Worm (Caenorhabditis elegans): ENCODE data around the gene F53A3.1.

F53A3.1 gene

DNA sequence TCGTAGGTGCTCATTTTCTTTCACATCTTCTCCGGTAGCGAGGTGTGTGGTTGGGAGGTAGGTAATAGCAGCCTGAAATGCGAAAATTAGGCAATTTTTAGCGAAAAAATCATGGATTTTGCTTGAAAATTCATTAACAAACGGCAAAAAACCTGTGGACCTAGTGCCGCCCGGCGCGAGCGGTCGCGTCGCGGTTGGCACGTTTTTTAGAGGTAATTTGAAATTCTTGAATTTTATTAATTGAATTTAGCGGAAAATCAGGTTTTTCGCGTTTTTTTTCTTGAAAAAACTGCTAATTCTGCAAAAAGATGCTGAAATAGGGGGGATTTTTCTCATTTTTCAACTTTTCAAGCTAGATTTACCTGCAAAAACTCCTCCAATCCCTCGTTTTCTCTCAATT lies 5.9 kb upstream of the F53A3.1 start:
- TF ChIP-seq aly-2 (tag; optimal IDR thresholded peaks at IDR 0.05) (no peak), unc-39 (tag; optimal IDR thresholded peaks at IDR 0.05) (no peak), unc-55 (GFP tag; optimal IDR thresholded peaks at IDR 0.05) (no peak), sem-4 (tag; optimal IDR thresholded peaks at IDR 0.05) (no peak), nhr-10 (tag; optimal IDR thresholded peaks at IDR 0.05) (no peak), lsy-2 (tag; optimal IDR thresholded peaks at IDR 0.05) (no peak), Y55F3AM.14 (GFP tag; optimal IDR thresholded peaks at IDR 0.05) (no peak), blmp-1 (tag; optimal IDR thresholded peaks at IDR 0.05; ENCODE audit: insufficient read depth) (no peak), zag-1 (tag; optimal IDR thresholded peaks at IDR 0.05) (no peak), lin-39 (tag; optimal IDR thresholded peaks at IDR 0.05) (no peak), C34F6.9 (tag; optimal IDR thresholded peaks at IDR 0.05) (no peak), nhr-6 (tag; optimal IDR thresholded peaks at IDR 0.05) (no peak), unc-62 (GFP tag; optimal IDR thresholded peaks at IDR 0.05) (no peak), peb-1 (tag; optimal IDR thresholded peaks at IDR 0.05) (no peak)

DNA sequence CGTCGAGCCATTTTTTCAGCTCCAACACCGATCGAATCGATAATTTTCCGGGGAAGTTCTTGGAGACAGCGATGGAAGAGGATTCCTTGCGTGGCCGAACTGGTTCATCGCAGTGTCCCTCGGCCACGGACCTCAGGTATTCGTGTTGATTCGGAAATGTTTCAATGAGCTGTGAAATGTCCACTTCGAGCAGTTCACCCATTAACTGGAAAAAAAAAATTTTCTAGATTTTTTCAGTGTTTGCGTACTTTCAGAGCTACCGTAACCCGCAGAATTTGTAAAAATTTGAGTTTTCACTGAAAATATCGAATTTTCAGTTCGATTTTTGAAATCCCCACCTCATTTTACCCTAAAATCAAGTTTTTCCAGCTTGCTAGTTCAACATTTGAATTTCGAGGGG lies 4.4 kb upstream of the F53A3.1 start:
- TF ChIP-seq unc-62 (GFP tag; optimal IDR thresholded peaks at IDR 0.05), result no peak
- no peak for TF ChIP-seq dmd-4 (tag; optimal IDR thresholded peaks at IDR 0.05)
- no peak for TF ChIP-seq zag-1 (tag; optimal IDR thresholded peaks at IDR 0.05)
- TF ChIP-seq mab-5 (tag; optimal IDR thresholded peaks at IDR 0.05), result no peak
- TF ChIP-seq ZK546.5 (tag; optimal IDR thresholded peaks at IDR 0.05), result no peak
- TF ChIP-seq nhr-129 (tag; optimal IDR thresholded peaks at IDR 0.05), result no peak
- no peak for TF ChIP-seq gmeb-1 (tag; optimal IDR thresholded peaks at IDR 0.05)

DNA sequence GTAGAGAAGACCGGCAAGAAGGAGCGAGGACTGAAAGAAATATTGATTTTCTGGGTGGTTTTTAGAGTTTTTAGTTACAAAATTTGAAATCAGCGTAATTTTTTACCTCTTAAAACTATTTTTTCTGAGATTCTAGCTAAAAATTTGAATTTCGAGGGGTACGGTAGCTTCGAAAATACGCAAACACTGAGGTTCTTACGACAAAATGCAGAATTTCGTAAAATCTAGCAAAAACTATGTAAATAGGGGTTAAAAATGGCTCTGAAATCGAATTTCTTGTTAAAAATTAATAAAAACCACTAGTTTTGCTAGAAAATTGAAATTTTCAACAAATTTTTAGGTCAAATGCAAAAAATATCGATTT lies 3.8 kb downstream of the F53A3.1 start:
- no peak for TF ChIP-seq fos-1 (tag; optimal IDR thresholded peaks at IDR 0.05)
- TF ChIP-seq Y55F3AM.14 (GFP tag; optimal IDR thresholded peaks at IDR 0.05), result no peak
- TF ChIP-seq lsy-2 (tag; optimal IDR thresholded peaks at IDR 0.05), result peak in 1 of 2 experiments; percentile 47

DNA sequence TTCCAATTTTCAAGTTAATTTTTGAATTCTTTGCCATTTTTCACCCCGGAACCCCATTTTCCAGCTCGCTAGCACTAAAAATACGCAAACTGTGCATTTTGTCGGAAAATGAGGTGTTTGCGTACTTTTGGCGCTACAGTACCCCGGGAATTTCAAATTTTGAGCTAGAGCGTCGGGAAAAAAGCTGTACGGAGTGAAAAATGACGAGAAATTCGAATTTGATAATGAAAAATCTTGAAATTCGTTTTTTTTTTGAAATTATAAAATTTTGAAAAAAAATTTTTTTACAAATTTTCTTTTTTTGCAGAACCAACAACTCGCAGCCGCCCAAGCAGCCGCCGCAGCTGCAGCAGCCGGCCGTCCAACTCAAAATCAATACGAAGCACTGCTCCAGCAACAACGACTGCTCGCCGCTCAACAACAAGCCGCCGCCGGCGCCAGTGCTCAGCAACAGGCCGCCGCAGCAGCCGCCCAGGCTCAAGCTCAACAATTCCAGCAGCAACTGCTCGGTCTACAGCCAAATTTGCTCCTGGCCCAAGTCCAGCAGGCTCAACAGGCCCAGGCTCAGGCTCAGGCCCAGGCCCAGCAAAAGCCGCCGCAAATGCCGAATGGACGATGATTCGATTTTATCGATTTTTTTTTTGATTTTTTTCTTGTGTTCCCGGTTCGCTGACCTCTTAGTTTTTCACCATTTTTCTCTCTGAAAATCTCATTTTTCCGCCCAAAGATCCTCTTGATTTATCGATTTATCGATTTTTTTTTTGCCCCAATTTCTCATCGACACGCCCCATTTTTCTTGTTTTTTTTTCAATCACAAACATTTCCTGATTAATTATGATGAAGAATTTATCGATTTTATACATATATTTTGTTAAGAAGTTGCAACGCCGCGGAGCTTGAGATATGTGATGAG lies 4.5 kb downstream of the F53A3.1 start:
- TF ChIP-seq crh-2 (tag; optimal IDR thresholded peaks at IDR 0.05) (no peak), lsy-2 (tag; optimal IDR thresholded peaks at IDR 0.05) (peak; percentile 7 to 65), lin-13 (GFP tag; optimal IDR thresholded peaks at IDR 0.05) (peak; percentile 48), nhr-23 (tag; optimal IDR thresholded peaks at IDR 0.05) (no peak)

DNA sequence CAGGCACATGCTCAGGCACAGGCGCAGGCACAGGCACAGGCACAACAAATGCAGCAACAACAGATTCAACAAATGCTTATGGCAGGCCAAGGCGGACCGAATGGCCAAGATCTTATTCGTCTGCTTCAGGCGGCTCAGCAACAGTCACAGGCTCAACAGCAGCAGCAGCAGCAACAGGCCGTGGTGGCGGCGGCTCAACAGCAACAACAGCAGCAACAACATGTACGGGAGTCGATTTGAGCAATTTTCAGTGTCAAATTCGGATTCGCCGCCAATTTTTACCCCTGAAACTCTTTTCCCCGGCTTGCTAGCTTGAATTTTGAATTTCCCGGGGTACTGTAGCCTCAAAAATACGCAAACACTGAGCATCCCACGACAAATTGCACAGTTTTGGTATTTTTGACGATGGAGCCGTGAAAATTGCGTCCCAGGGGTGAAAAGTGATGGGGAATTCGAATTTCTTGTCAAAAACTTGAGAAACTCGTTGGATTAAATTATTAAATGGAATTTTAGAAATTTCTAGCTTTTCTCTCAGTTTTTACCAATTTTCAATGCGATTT lies 5.5 kb downstream of the F53A3.1 start:
- no peak for TF ChIP-seq nhr-6 (tag; optimal IDR thresholded peaks at IDR 0.05)
- no peak for TF ChIP-seq ztf-11 (tag; optimal IDR thresholded peaks at IDR 0.05)
- no peak for TF ChIP-seq C34F6.9 (tag; optimal IDR thresholded peaks at IDR 0.05)
- TF ChIP-seq lin-11 (tag; optimal IDR thresholded peaks at IDR 0.05), result no peak
- no peak for TF ChIP-seq nhr-23 (tag; optimal IDR thresholded peaks at IDR 0.05)
- peak; percentile 70 for TF ChIP-seq lin-13 (GFP tag; optimal IDR thresholded peaks at IDR 0.05)
- no peak for TF ChIP-seq ZK546.5 (tag; optimal IDR thresholded peaks at IDR 0.05)
- TF ChIP-seq lsy-2 (tag; optimal IDR thresholded peaks at IDR 0.05), result peak in 1 of 2 experiments; percentile 60

DNA sequence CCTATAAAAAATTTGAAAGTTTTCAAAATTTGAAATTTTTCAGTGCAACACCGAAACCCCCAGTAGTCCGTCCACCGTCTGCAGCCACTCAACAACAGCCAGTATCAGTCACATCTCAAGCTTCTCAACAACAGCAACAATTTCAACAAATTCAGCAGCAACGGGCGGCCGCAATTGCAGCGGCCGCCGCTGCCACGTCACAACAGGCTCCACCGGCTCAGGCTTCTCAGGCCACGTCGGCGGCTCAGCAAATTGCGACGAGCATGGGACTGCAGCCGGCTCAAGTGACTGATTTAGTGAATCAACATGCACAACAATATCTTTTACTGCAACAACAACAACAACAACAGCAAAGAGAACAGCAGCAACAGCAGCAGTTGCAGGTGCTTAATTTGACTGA lies 9.3 kb downstream of the F53A3.1 start:
- TF ChIP-seq ztf-11 (tag; optimal IDR thresholded peaks at IDR 0.05) (no peak), Y55F3AM.14 (GFP tag; optimal IDR thresholded peaks at IDR 0.05) (no peak), mbf-1 (tag; optimal IDR thresholded peaks at IDR 0.05) (no peak), nhr-25 (tag; optimal IDR thresholded peaks at IDR 0.05) (no peak), nhr-6 (tag; optimal IDR thresholded peaks at IDR 0.05) (no peak), nhr-10 (tag; optimal IDR thresholded peaks at IDR 0.05) (no peak), elt-1 (tag; optimal IDR thresholded peaks at IDR 0.05) (no peak), ztf-1 (GFP tag; conservative IDR thresholded peaks at IDR 0.05) (no peak), sma-3 (GFP tag; optimal IDR thresholded peaks at IDR 0.05) (no peak), ceh-82 (tag; optimal IDR thresholded peaks at IDR 0.05) (no peak), mab-5 (tag; optimal IDR thresholded peaks at IDR 0.05) (no peak), nhr-237 (tag; optimal IDR thresholded peaks at IDR 0.05) (no peak), unc-55 (GFP tag; optimal IDR thresholded peaks at IDR 0.05) (no peak), blmp-1 (tag; optimal IDR thresholded peaks at IDR 0.05; ENCODE audit: insufficient read depth) (no peak), nhr-77 (tag; optimal IDR thresholded peaks at IDR 0.05) (no peak), nhr-129 (tag; optimal IDR thresholded peaks at IDR 0.05) (no peak), egl-27 (tag; optimal IDR thresholded peaks at IDR 0.05) (no peak)
